Fruit fly (Drosophila melanogaster) whole organism, prepupa: ENCODE measurements around the gene CG3081.
A peak's percentile ranks its signal among the peaks of the same experiment; 100 is the strongest.

Source experiments
- Blimp-1 ChIP-seq: fragments of 200-800 bp; sonication (Bioruptor generic); optimal IDR thresholded peaks from 3 replicates; lab custom pipeline; 2017; ENCODE audit warnings: missing biosample characterization, missing genetic modification characterization, mild to moderate bottlenecking, moderate library complexity, missing genetic modification reagents
- CG10631 ChIP-seq: fragments of 200-800 bp; sonication (Bioruptor generic); optimal IDR thresholded peaks from 2 replicates; lab custom pipeline; 2016; ENCODE audit warnings: missing biosample characterization, missing genetic modification characterization
- CG10669 ChIP-seq: fragments of 200-800 bp; sonication (Bioruptor generic); optimal IDR thresholded peaks from 3 replicates; lab custom pipeline; 2018; ENCODE audit warnings: missing biosample characterization, mild to moderate bottlenecking, missing genetic modification characterization, moderate library complexity
- CG11902 ChIP-seq: fragments of 200-800 bp; sonication (Bioruptor generic); optimal IDR thresholded peaks from 3 replicates; lab custom pipeline; 2016; ENCODE audit warnings: missing biosample characterization, missing genetic modification characterization
- CG15336 ChIP-seq: fragments of 200-800 bp; sonication (Bioruptor generic); IDR thresholded peaks from 2 replicates; pipeline ENCODE4 v1.3.6; 2022; ENCODE audit warnings: missing biosample characterization, missing genetic modification characterization
- CG1621 ChIP-seq: fragments of 200-800 bp; sonication (Bioruptor generic); optimal IDR thresholded peaks from 3 replicates; lab custom pipeline; 2018; ENCODE audit warnings: missing biosample characterization, mild to moderate bottlenecking, missing genetic modification characterization
- CG16779 ChIP-seq: fragments of 200-800 bp; sonication (Bioruptor generic); optimal IDR thresholded peaks from 3 replicates; lab custom pipeline; 2017; ENCODE audit warnings: missing biosample characterization, mild to moderate bottlenecking, missing genetic modification characterization
- CG3032 ChIP-seq: fragments of 200-800 bp; optimal IDR thresholded peaks from 2 replicates; lab custom pipeline; 2019; ENCODE audit warnings: missing biosample characterization, mild to moderate bottlenecking, missing genetic modification characterization, moderate library complexity
- CG32006 ChIP-seq: fragments of 200-800 bp; sonication (Bioruptor generic); optimal IDR thresholded peaks from 3 replicates; lab custom pipeline; 2017; ENCODE audit warnings: missing biosample characterization, mild to moderate bottlenecking, missing genetic modification characterization
- CG34406 ChIP-seq: fragments of 200-800 bp; sonication (Bioruptor generic); optimal IDR thresholded peaks from 3 replicates; lab custom pipeline; 2016; ENCODE audit warnings: missing biosample characterization, missing genetic modification characterization
- CG4318 ChIP-seq: fragments of 200-800 bp; sonication (Bioruptor generic); optimal IDR thresholded peaks from 3 replicates; lab custom pipeline; 2017; ENCODE audit warnings: missing biosample characterization, mild to moderate bottlenecking, missing genetic modification characterization
- CG6163 ChIP-seq: fragments of 200-800 bp; sonication (Bioruptor generic); IDR thresholded peaks from 3 replicates; pipeline ENCODE4 v1.3.6; 2022; ENCODE audit warnings: missing biosample characterization, missing genetic modification characterization
- CG6276 ChIP-seq: fragments of 200-800 bp; sonication (Bioruptor generic); optimal IDR thresholded peaks from 2 replicates; lab custom pipeline; 2017; ENCODE audit warnings: missing biosample characterization, mild to moderate bottlenecking, missing genetic modification characterization
- CG6792 ChIP-seq: fragments of 200-800 bp; sonication (Bioruptor generic); optimal IDR thresholded peaks from 3 replicates; lab custom pipeline; 2016; ENCODE audit warnings: missing biosample characterization, missing genetic modification characterization
- CG6808 ChIP-seq: fragments of 200-800 bp; sonication (Bioruptor generic); optimal IDR thresholded peaks from 3 replicates; lab custom pipeline; 2017; ENCODE audit warnings: missing biosample characterization, missing genetic modification characterization, mild to moderate bottlenecking, moderate library complexity, missing genetic modification reagents
- CG6854 ChIP-seq: fragments of 200-800 bp; sonication (Bioruptor generic); optimal IDR thresholded peaks from 2 replicates; lab custom pipeline; 2017; ENCODE audit warnings: missing biosample characterization, mild to moderate bottlenecking, missing genetic modification characterization
- CG8119 ChIP-seq: fragments of 200-800 bp; sonication (Bioruptor generic); IDR thresholded peaks from 3 replicates; pipeline ENCODE4 v1.3.6; 2022; ENCODE audit warnings: missing biosample characterization, missing genetic modification characterization
- CG8319 ChIP-seq: fragments of 200-800 bp; sonication (Bioruptor generic); optimal IDR thresholded peaks from 3 replicates; lab custom pipeline; 2016; ENCODE audit warnings: missing biosample characterization, missing genetic modification characterization
- CG8632 ChIP-seq: fragments of 200-800 bp; sonication (Bioruptor generic); optimal IDR thresholded peaks from 3 replicates; lab custom pipeline; 2016; ENCODE audit warnings: missing biosample characterization, missing genetic modification characterization
- CG9139 ChIP-seq: fragments of 200-800 bp; sonication (Bioruptor generic); optimal IDR thresholded peaks from 3 replicates; lab custom pipeline; 2017; ENCODE audit warnings: missing biosample characterization, mild to moderate bottlenecking, missing genetic modification characterization
- Eip75B ChIP-seq: fragments of 200-800 bp; sonication (Bioruptor generic); optimal IDR thresholded peaks from 3 replicates; lab custom pipeline; 2016; ENCODE audit warnings: missing biosample characterization, missing genetic modification characterization
- Eip78C ChIP-seq: fragments of 200-800 bp; sonication (Bioruptor generic); peaks from one replicate; lab custom pipeline; 2016; ENCODE audit warnings: missing biosample characterization, missing genetic modification characterization
- Eip93F ChIP-seq: fragments of 200-800 bp; sonication (Bioruptor generic); optimal IDR thresholded peaks from 2 replicates; lab custom pipeline; 2016; ENCODE audit warnings: missing biosample characterization, mild to moderate bottlenecking, missing genetic modification characterization
- Ets21C ChIP-seq: fragments of 200-800 bp; sonication (Bioruptor generic); optimal IDR thresholded peaks from 3 replicates; lab custom pipeline; 2016; ENCODE audit warnings: missing biosample characterization, missing genetic modification characterization
- Ets96B ChIP-seq: fragments of 200-800 bp; optimal IDR thresholded peaks from 2 replicates; lab custom pipeline; 2019; ENCODE audit warnings: missing biosample characterization, mild to moderate bottlenecking, missing genetic modification characterization, moderate library complexity
- Gug ChIP-seq: fragments of 200-800 bp; sonication (Bioruptor generic); IDR thresholded peaks from 2 replicates; pipeline ENCODE4 v1.3.6; 2022; ENCODE audit warnings: missing biosample characterization, missing genetic modification characterization
- Met ChIP-seq: fragments of 200-800 bp; sonication (Bioruptor generic); optimal IDR thresholded peaks from 3 replicates; lab custom pipeline; 2016; ENCODE audit warnings: missing biosample characterization, missing genetic modification characterization
- OdsH ChIP-seq: fragments of 200-800 bp; sonication (Bioruptor generic); optimal IDR thresholded peaks from 3 replicates; lab custom pipeline; 2016; ENCODE audit warnings: missing biosample characterization, missing genetic modification characterization
- Smox ChIP-seq: fragments of 200-800 bp; sonication (Bioruptor generic); optimal IDR thresholded peaks from 3 replicates; lab custom pipeline; 2016; ENCODE audit warnings: missing biosample characterization, missing genetic modification characterization
- Sox14 ChIP-seq: fragments of 200-800 bp; sonication (Bioruptor generic); optimal IDR thresholded peaks from 3 replicates; lab custom pipeline; 2016; ENCODE audit warnings: missing biosample characterization, missing genetic modification characterization
- Sox15 ChIP-seq: fragments of 200-800 bp; sonication (Bioruptor generic); optimal IDR thresholded peaks from 3 replicates; lab custom pipeline; 2016; ENCODE audit warnings: missing biosample characterization, missing genetic modification characterization
- achi ChIP-seq: fragments of 200-800 bp; sonication (Bioruptor generic); optimal IDR thresholded peaks from 3 replicates; lab custom pipeline; 2016; ENCODE audit warnings: missing biosample characterization, missing genetic modification characterization
- acj6 ChIP-seq: fragments of 200-800 bp; sonication (Bioruptor generic); optimal IDR thresholded peaks from 3 replicates; lab custom pipeline; 2016; ENCODE audit warnings: missing biosample characterization, missing genetic modification characterization
- cyc ChIP-seq: fragments of 200-800 bp; sonication (Bioruptor generic); optimal IDR thresholded peaks from 3 replicates; lab custom pipeline; 2016; ENCODE audit warnings: missing biosample characterization, missing genetic modification characterization
- esn ChIP-seq: fragments of 200-800 bp; sonication (Bioruptor generic); optimal IDR thresholded peaks from 2 replicates; lab custom pipeline; 2016; ENCODE audit warnings: missing biosample characterization, mild to moderate bottlenecking, missing genetic modification characterization, moderate library complexity
- fd59A ChIP-seq: fragments of 200-800 bp; sonication (Bioruptor generic); optimal IDR thresholded peaks from 2 replicates; lab custom pipeline; 2017; ENCODE audit warnings: missing biosample characterization, mild to moderate bottlenecking, missing genetic modification characterization, missing genetic modification reagents
- fd85E ChIP-seq: fragments of 200-800 bp; sonication (Bioruptor generic); optimal IDR thresholded peaks from 3 replicates; lab custom pipeline; 2016; ENCODE audit warnings: missing biosample characterization, missing genetic modification characterization
- net ChIP-seq: fragments of 200-800 bp; sonication (Bioruptor generic); optimal IDR thresholded peaks from 3 replicates; lab custom pipeline; 2016; ENCODE audit warnings: missing biosample characterization, missing genetic modification characterization
- pdm3 ChIP-seq: fragments of 200-800 bp; sonication (Bioruptor generic); optimal IDR thresholded peaks from 3 replicates; lab custom pipeline; 2016; ENCODE audit warnings: missing biosample characterization, missing genetic modification characterization
- salr ChIP-seq, 2 experiments: fragments of 200-800 bp; sonication (Bioruptor generic); optimal IDR thresholded peaks; 3 replicates each; lab custom pipeline; 2016 to 2018; ENCODE audit warnings: missing biosample characterization in 2 of 2, missing genetic modification characterization in 2 of 2, mild to moderate bottlenecking in 1 of 2
- spab ChIP-seq: fragments of 200-800 bp; sonication (Bioruptor generic); optimal IDR thresholded peaks from 2 replicates; lab custom pipeline; 2017; ENCODE audit warnings: missing biosample characterization, mild to moderate bottlenecking, missing genetic modification characterization, missing genetic modification reagents
- ss ChIP-seq, 2 experiments: fragments of 200-800 bp; sonication (Bioruptor generic); optimal IDR thresholded peaks; 2 replicates in 1 of 2; 3 replicates in 1 of 2; lab custom pipeline; 2017 to 2018; ENCODE audit warnings: mild to moderate bottlenecking in 2 of 2, missing biosample characterization in 2 of 2, missing genetic modification characterization in 2 of 2, moderate library complexity in 1 of 2
- svp ChIP-seq: fragments of 200-800 bp; sonication (Bioruptor generic); peaks from one replicate; lab custom pipeline; 2016; ENCODE audit warnings: missing biosample characterization, missing genetic modification characterization
- topi ChIP-seq: fragments of 200-800 bp; sonication (Bioruptor generic); optimal IDR thresholded peaks from 3 replicates; lab custom pipeline; 2016; ENCODE audit warnings: missing biosample characterization, missing genetic modification characterization

Gene CG3081

DNA sequence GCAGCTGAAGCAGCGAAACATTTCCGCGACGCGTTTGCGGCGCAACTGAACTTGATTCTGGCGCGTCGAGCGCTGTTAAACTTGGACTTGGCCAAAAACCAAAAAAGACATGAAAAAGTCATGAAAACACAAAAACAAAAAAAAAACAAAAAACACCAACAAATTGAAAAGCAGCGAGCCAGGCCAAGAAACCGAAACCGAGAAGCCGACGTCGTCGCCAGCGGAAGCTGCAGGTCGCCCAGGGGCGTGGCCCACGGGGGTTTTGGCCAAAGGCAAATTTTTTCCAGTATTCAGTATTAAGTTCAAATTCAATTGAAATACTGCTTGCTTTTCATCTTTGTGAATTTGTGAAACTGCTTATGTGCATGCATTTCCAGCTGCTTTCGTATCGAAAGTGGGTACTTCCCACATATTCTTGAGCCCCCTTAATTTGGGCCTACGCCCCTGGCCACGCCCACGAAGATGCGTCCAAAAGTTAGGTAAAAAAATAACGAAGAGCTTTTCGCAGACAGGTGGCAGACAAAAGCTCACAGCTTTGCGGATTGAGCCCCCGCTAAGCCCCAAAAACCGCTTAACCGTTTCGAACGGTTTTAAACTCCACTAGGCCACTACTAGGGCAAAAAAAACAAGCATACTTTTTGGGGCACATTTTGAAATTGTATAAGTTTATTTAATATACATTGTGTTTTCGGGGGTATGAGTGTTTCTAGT, 23.0 kb upstream of the CG3081 start, which contains the start of gene CG3009 (continued):
- peak; percentile 99 for TF ChIP-seq Eip78C (GFP tag; lab: Kevin White, UChicago)
- TF ChIP-seq CG3032 = peak; percentile 94
- TF ChIP-seq CG32006 (GFP tag; lab: Kevin White, UChicago) = peak; percentile 98
- TF ChIP-seq OdsH (GFP tag; lab: Kevin White, UChicago) = peak; percentile 97
- TF ChIP-seq cyc = peak; percentile 98
- TF ChIP-seq CG10631 = peak; percentile 97
- TF ChIP-seq Gug (GFP tag; lab: Robert Waterston, UW) = peak; percentile 96
- TF ChIP-seq CG11902 (GFP tag; lab: Kevin White, UChicago) = peak; percentile 97
- peak; percentile 95 for TF ChIP-seq fd85E (GFP tag; lab: Kevin White, UChicago)
- peak; percentile 96 for TF ChIP-seq CG1621 (tag; lab: Kevin White, UChicago)
- TF ChIP-seq, all 60 proteins: peak for 60

DNA sequence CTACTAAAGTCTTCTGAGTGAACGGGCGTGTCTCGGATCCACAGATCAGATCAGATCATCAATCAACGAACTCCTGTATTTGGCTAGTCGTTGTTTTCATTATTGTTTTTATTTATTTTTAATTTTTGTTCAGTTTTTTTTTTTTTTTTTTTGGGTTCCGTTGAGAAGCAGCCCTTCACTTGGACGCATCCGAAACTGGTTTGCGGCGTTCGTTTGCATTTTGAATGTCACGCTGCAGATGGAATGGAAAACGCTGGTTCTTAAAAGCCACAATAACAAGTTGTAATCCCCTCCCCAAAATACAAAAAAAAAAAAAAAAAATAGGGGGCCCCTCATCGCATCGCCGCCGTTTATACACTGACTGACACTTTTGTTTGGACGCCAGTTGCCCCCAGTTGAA, 20.3 kb upstream of the CG3081 start:
- TF ChIP-seq Ets21C (no peak), svp (peak; percentile 28), CG32006 (GFP tag; lab: Kevin White, UChicago) (no peak), salr (GFP tag; optimal IDR thresholded peaks at IDR 0.05; lab: Kevin White, UChicago) (no peak), Eip78C (GFP tag; lab: Kevin White, UChicago) (peak; percentile 45), ss (GFP tag; optimal IDR thresholded peaks at IDR 0.05; lab: Kevin White, UChicago) (peak; percentile 55 to 65), CG6808 (peak; percentile 44), CG6163 (GFP tag; lab: Robert Waterston, UW) (peak; percentile 13; the same call in 1 of the 3 replicates), CG9139 (peak; percentile 10), fd85E (GFP tag; lab: Kevin White, UChicago) (no peak), Ets96B (tag; lab: Kevin White, UChicago) (peak; percentile 7), CG4318 (no peak)

DNA sequence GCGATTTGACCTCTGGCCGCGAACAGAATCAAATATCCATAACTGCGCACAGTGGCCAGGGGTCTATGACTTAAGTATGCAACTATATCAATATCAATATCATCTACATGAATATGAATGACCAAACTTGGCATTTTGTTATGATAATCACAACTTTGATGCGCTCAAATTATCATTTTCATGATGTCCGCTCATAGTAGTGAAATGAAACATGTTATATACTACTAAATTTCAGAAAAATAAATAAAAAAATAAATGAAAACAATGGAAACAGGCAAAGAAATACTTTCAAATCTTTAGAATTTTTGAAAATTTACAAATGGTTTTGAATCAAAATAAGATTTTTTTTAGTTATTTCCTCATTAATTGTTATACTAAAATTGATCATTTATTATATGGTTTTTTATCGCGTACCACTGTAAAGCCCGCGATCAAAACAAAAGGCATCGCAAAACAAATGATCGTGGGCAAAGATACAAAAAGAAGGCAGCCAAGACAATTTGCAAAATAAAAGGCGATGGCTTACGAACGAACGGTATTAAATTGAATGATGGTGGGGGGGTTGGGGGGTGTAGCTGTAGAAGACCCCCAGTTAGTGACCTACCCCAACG, 17.0 kb upstream of the CG3081 start:
- TF ChIP-seq CG6792 (GFP tag; lab: Kevin White, UChicago) = peak; percentile 3
- TF ChIP-seq Eip93F = no peak
- TF ChIP-seq Sox14 = no peak
- TF ChIP-seq CG11902 (GFP tag; lab: Kevin White, UChicago) = no peak
- TF ChIP-seq achi (GFP tag; lab: Kevin White, UChicago) = peak; percentile 25
- TF ChIP-seq Blimp-1 (GFP tag; lab: Kevin White, UChicago) = no peak
- TF ChIP-seq CG15336 (GFP tag; lab: Robert Waterston, UW) = no peak
- peak; percentile 42 for TF ChIP-seq CG32006 (GFP tag; lab: Kevin White, UChicago)
- peak; percentile 40 for TF ChIP-seq CG34406 (GFP tag; lab: Kevin White, UChicago)
- no peak for TF ChIP-seq CG9139
- TF ChIP-seq svp = peak; percentile 69
- TF ChIP-seq acj6 (GFP tag; lab: Kevin White, UChicago) = no peak
- no peak for TF ChIP-seq Ets21C
- peak; percentile 5 for TF ChIP-seq Sox15 (GFP tag; lab: Kevin White, UChicago)
- no peak for TF ChIP-seq Eip75B (GFP tag; lab: Kevin White, UChicago)
- no peak for TF ChIP-seq pdm3 (GFP tag; lab: Kevin White, UChicago)
- TF ChIP-seq Gug (GFP tag; lab: Robert Waterston, UW) = no peak
- no peak for TF ChIP-seq fd59A
- TF ChIP-seq CG8319 (GFP tag; lab: Kevin White, UChicago) = no peak
- no peak for TF ChIP-seq cyc
- no peak for TF ChIP-seq CG8119 (GFP tag; lab: Robert Waterston, UW)
- TF ChIP-seq topi (GFP tag; lab: Kevin White, UChicago) = no peak
- no peak for TF ChIP-seq Smox (GFP tag; lab: Kevin White, UChicago)
- peak; percentile 35 for TF ChIP-seq Ets96B (tag; lab: Kevin White, UChicago)
- no peak for TF ChIP-seq OdsH (GFP tag; lab: Kevin White, UChicago)
- TF ChIP-seq CG10631 = no peak
- peak; percentile 39 for TF ChIP-seq esn (GFP tag; lab: Kevin White, UChicago)
- no peak for TF ChIP-seq CG4318
- TF ChIP-seq Eip78C (GFP tag; lab: Kevin White, UChicago) = peak; percentile 84
- peak; percentile 2 for TF ChIP-seq net (GFP tag; lab: Kevin White, UChicago)
- TF ChIP-seq Met (GFP tag; lab: Kevin White, UChicago) = no peak
- no peak for TF ChIP-seq CG6854 (GFP tag; lab: Kevin White, UChicago)
- TF ChIP-seq CG8632 (GFP tag; lab: Kevin White, UChicago) = peak; percentile 5
- TF ChIP-seq spab (GFP tag; lab: Kevin White, UChicago) = no peak
- no peak for TF ChIP-seq CG6276 (GFP tag; lab: Kevin White, UChicago)
- no peak for TF ChIP-seq CG16779 (tag; lab: Kevin White, UChicago)
- TF ChIP-seq salr (GFP tag; optimal IDR thresholded peaks at IDR 0.05; lab: Kevin White, UChicago) = peak in 1 of 2 experiments; percentile 19
- peak; percentile 24 for TF ChIP-seq CG10669 (GFP tag; lab: Kevin White, UChicago)
